Worm (Caenorhabditis elegans) whole organism, L4 larva: Measurements from ENCODE around the gene F35E8.2.

ENCODE experiments used
- F37D6.2 ChIP-seq: sonication (generic microtip); optimal IDR thresholded peaks from 2 replicates; lab custom pipeline; 2016; ENCODE audit warnings: mild to moderate bottlenecking, missing genetic modification characterization, missing compliant biosample characterization
- F49E8.2 ChIP-seq: sonication (generic microtip); optimal IDR thresholded peaks from 2 replicates; lab custom pipeline; 2016; ENCODE audit warnings: missing compliant biosample characterization, mild to moderate bottlenecking, missing genetic modification characterization, borderline replicate concordance
- R02D3.7 ChIP-seq: fragments of 150-350 bp; sonication (generic microtip); optimal IDR thresholded peaks from 3 replicates; lab custom pipeline; 2014; ENCODE audit warnings: missing biosample characterization, missing genetic modification characterization
- T20F7.1 ChIP-seq: fragments of 200-800 bp; sonication (Bioruptor generic); optimal IDR thresholded peaks from 2 replicates; lab custom pipeline; 2018; ENCODE audit warnings: mild to moderate bottlenecking, missing genetic modification characterization, missing compliant biosample characterization
- Y75B8A.6 ChIP-seq: fragments of 200-800 bp; sonication (Bioruptor generic); IDR thresholded peaks from 2 replicates; pipeline ENCODE4 v1.3.6; 2022; ENCODE audit warnings: missing genetic modification reagents, missing genetic modification characterization, missing compliant biosample characterization
- ZK337.2 ChIP-seq: fragments of 200-800 bp; sonication (Bioruptor generic); IDR thresholded peaks from 2 replicates; pipeline ENCODE4 v1.3.6; 2022; ENCODE audit warnings: missing genetic modification reagents, missing genetic modification characterization, missing compliant biosample characterization
- ama-1 ChIP-seq: fragments of 150-350 bp; optimal IDR thresholded peaks from 2 replicates; lab custom pipeline; 2014; ENCODE audit warnings: inconsistent platforms, mixed read lengths
- attf-4 ChIP-seq: sonication (generic microtip); optimal IDR thresholded peaks from 3 replicates; lab custom pipeline; 2017; ENCODE audit warnings: missing biosample characterization, missing genetic modification characterization
- ceh-44 ChIP-seq: fragments of 200-800 bp; sonication (Bioruptor generic); IDR thresholded peaks from 2 replicates; pipeline ENCODE4 v1.3.6; 2022; ENCODE audit warnings: missing genetic modification reagents, missing genetic modification characterization, missing compliant biosample characterization
- cey-2 ChIP-seq: sonication (generic microtip); optimal IDR thresholded peaks from 3 replicates; lab custom pipeline; 2017; ENCODE audit warnings: missing genetic modification characterization, mild to moderate bottlenecking, missing compliant biosample characterization, antibody characterized with exemption, borderline replicate concordance; ENCODE audit not compliant: insufficient read depth
- daf-16 ChIP-seq, 3 experiments: sonication (generic microtip); optimal IDR thresholded peaks; 2 replicates each; lab custom pipeline; 2016 to 2017; ENCODE audit warnings: missing genetic modification characterization in 3 of 3, missing genetic modification reagents in 3 of 3, mild to moderate bottlenecking in 2 of 3, missing compliant biosample characterization in 2 of 3, missing biosample characterization in 1 of 3, moderate library complexity in 1 of 3
- dmd-6 ChIP-seq: fragments of 200-800 bp; sonication (Bioruptor generic); IDR thresholded peaks from 2 replicates; pipeline ENCODE4 v1.3.6; 2022; ENCODE audit warnings: missing genetic modification reagents, missing genetic modification characterization, missing compliant biosample characterization
- dpl-1 ChIP-seq: fragments of 150-350 bp; optimal IDR thresholded peaks from 2 replicates; lab custom pipeline; 2014; ENCODE audit warnings: missing biosample characterization, missing genetic modification reagents, missing genetic modification characterization
- duxl-1 ChIP-seq: sonication (generic microtip); optimal IDR thresholded peaks from 2 replicates; lab custom pipeline; 2016; ENCODE audit warnings: mild to moderate bottlenecking, missing genetic modification characterization, moderate library complexity, missing compliant biosample characterization; ENCODE audit not compliant: poor library complexity
- dve-1 ChIP-seq: sonication (generic microtip); optimal IDR thresholded peaks from 2 replicates; lab custom pipeline; 2017; ENCODE audit warnings: antibody characterized with exemption, mild to moderate bottlenecking, missing genetic modification characterization, missing compliant biosample characterization; ENCODE audit not compliant: insufficient read depth
- egl-27 ChIP-seq: sonication (generic microtip); optimal IDR thresholded peaks from 3 replicates; lab custom pipeline; 2017; ENCODE audit warnings: missing biosample characterization, missing genetic modification reagents, missing genetic modification characterization
- fkh-10 ChIP-seq: fragments of 150-350 bp; optimal IDR thresholded peaks from 2 replicates; lab custom pipeline; 2014; ENCODE audit warnings: missing biosample characterization, missing genetic modification reagents, missing genetic modification characterization
- hif-1 ChIP-seq, 2 experiments: sonication (generic microtip); optimal IDR thresholded peaks; 2 replicates each; lab custom pipeline; 2016 to 2017; ENCODE audit warnings: missing compliant biosample characterization in 2 of 2, missing genetic modification characterization in 2 of 2, missing genetic modification reagents in 2 of 2, missing genotype in 2 of 2, mild to moderate bottlenecking in 1 of 2
- hlh-11 ChIP-seq: fragments of 200-800 bp; sonication (Bioruptor generic); optimal IDR thresholded peaks from 2 replicates; lab custom pipeline; 2018; ENCODE audit warnings: mild to moderate bottlenecking, missing genetic modification characterization, missing compliant biosample characterization
- hlh-30 ChIP-seq: sonication (generic microtip); optimal IDR thresholded peaks from 2 replicates; lab custom pipeline; 2017; ENCODE audit warnings: antibody characterized with exemption, mild to moderate bottlenecking, missing genetic modification characterization, missing compliant biosample characterization; ENCODE audit not compliant: insufficient read depth
- hmg-1.1 ChIP-seq: fragments of 200-800 bp; sonication (Bioruptor generic); IDR thresholded peaks from 2 replicates; pipeline ENCODE4 v1.3.6; 2022; ENCODE audit warnings: missing genetic modification reagents, missing genetic modification characterization, missing compliant biosample characterization
- jun-1 ChIP-seq: fragments of 150-350 bp; optimal IDR thresholded peaks from 2 replicates; lab custom pipeline; 2014; ENCODE audit warnings: missing biosample characterization, missing genetic modification reagents, missing genetic modification characterization
- lin-1 ChIP-seq: fragments of 200-800 bp; sonication (Bioruptor generic); IDR thresholded peaks from 2 replicates; pipeline ENCODE4 v1.3.6; 2022; ENCODE audit warnings: missing genetic modification reagents, missing genetic modification characterization, missing compliant biosample characterization
- lin-13 ChIP-seq: fragments of 150-350 bp; optimal IDR thresholded peaks from 2 replicates; lab custom pipeline; 2014; ENCODE audit warnings: missing biosample characterization, missing genetic modification reagents, missing genetic modification characterization
- lsy-2 ChIP-seq, 2 experiments: fragments of 150-350 bp in 1 of 2; sonication (generic microtip) in 1 of 2; optimal IDR thresholded peaks; 2 replicates each; lab custom pipeline; 2014 to 2017; ENCODE audit warnings: missing biosample characterization in 2 of 2, missing genetic modification characterization in 2 of 2
- mdl-1 ChIP-seq, 2 experiments: fragments of 150-350 bp in 1 of 2; sonication (generic microtip) in 1 of 2; optimal IDR thresholded peaks; 2 replicates each; lab custom pipeline; 2014 to 2017; ENCODE audit warnings: missing biosample characterization in 2 of 2, missing genetic modification characterization in 2 of 2
- mep-1 ChIP-seq: fragments of 150-350 bp; sonication (generic microtip); optimal IDR thresholded peaks from 3 replicates; lab custom pipeline; 2014; ENCODE audit warnings: missing biosample characterization, missing genetic modification characterization
- mes-2 ChIP-seq: sonication (generic microtip); optimal IDR thresholded peaks from 2 replicates; lab custom pipeline; 2016; ENCODE audit warnings: missing genotype, mild to moderate bottlenecking, missing genetic modification characterization, missing compliant biosample characterization; ENCODE audit not compliant: poor library complexity, severe bottlenecking
- nhr-11 ChIP-seq: fragments of 150-350 bp; optimal IDR thresholded peaks from 2 replicates; lab custom pipeline; 2014; ENCODE audit warnings: missing biosample characterization, missing genetic modification characterization
- nhr-237 ChIP-seq: sonication (generic microtip); optimal IDR thresholded peaks from 2 replicates; lab custom pipeline; 2017; ENCODE audit warnings: missing biosample characterization, missing genetic modification characterization
- nhr-28 ChIP-seq: fragments of 150-350 bp; optimal IDR thresholded peaks from 2 replicates; lab custom pipeline; 2014; ENCODE audit warnings: missing biosample characterization, missing genetic modification characterization
- nhr-48 ChIP-seq: sonication (generic microtip); optimal IDR thresholded peaks from 2 replicates; lab custom pipeline; 2016; ENCODE audit warnings: mild to moderate bottlenecking, missing genetic modification characterization, missing compliant biosample characterization
- nhr-6 ChIP-seq: fragments of 150-350 bp; optimal IDR thresholded peaks from 2 replicates; lab custom pipeline; 2014; ENCODE audit warnings: missing biosample characterization, missing genetic modification characterization
- nhr-76 ChIP-seq: fragments of 150-350 bp; optimal IDR thresholded peaks from 2 replicates; lab custom pipeline; 2014; ENCODE audit warnings: missing biosample characterization, missing genetic modification characterization
- nhr-77 ChIP-seq: fragments of 150-350 bp; optimal IDR thresholded peaks from 2 replicates; lab custom pipeline; 2014; ENCODE audit warnings: missing biosample characterization, missing genetic modification characterization
- pqm-1 ChIP-seq: sonication (generic microtip); optimal IDR thresholded peaks from 2 replicates; lab custom pipeline; 2017; ENCODE audit warnings: missing biosample characterization, missing genetic modification characterization
- rbr-2 ChIP-seq: sonication (generic microtip); optimal IDR thresholded peaks from 2 replicates; lab custom pipeline; 2016; ENCODE audit warnings: missing genotype, missing genetic modification characterization, missing compliant biosample characterization
- saeg-2 ChIP-seq: fragments of 200-800 bp; sonication (Bioruptor generic); IDR thresholded peaks from 2 replicates; pipeline ENCODE4 v1.3.6; 2022; ENCODE audit warnings: missing genetic modification reagents, missing genetic modification characterization, missing compliant biosample characterization
- skn-1 ChIP-seq: fragments of 150-350 bp; optimal IDR thresholded peaks from 2 replicates; lab custom pipeline; 2014; ENCODE audit warnings: missing biosample characterization, missing genetic modification characterization
- unc-130 ChIP-seq: sonication (generic microtip); optimal IDR thresholded peaks from 2 replicates; lab custom pipeline; 2016; ENCODE audit warnings: missing genetic modification reagents, missing genetic modification characterization, missing compliant biosample characterization
- unc-62 ChIP-seq, 3 experiments: fragments of 150-350 bp in 1 of 3; sonication (generic microtip); optimal IDR thresholded peaks in 2 of 3; peaks in 1 of 3; 1 replicate in 1 of 3; 2 replicates in 2 of 3; lab custom pipeline; 2014 to 2017; ENCODE audit warnings: missing biosample characterization in 3 of 3, missing genetic modification characterization in 3 of 3, missing genetic modification reagents in 3 of 3, missing genotype in 1 of 3
- zag-1 ChIP-seq: fragments of 150-350 bp; optimal IDR thresholded peaks from 2 replicates; lab custom pipeline; 2014; ENCODE audit warnings: missing biosample characterization, missing genetic modification characterization
- zip-2 ChIP-seq: fragments of 150-350 bp; optimal IDR thresholded peaks from 2 replicates; lab custom pipeline; 2014; ENCODE audit warnings: missing biosample characterization, missing genetic modification characterization
- ztf-7 ChIP-seq: fragments of 150-350 bp; optimal IDR thresholded peaks from 2 replicates; lab custom pipeline; 2014; ENCODE audit warnings: missing biosample characterization, missing genetic modification characterization

The F35E8.2 gene

DNA sequence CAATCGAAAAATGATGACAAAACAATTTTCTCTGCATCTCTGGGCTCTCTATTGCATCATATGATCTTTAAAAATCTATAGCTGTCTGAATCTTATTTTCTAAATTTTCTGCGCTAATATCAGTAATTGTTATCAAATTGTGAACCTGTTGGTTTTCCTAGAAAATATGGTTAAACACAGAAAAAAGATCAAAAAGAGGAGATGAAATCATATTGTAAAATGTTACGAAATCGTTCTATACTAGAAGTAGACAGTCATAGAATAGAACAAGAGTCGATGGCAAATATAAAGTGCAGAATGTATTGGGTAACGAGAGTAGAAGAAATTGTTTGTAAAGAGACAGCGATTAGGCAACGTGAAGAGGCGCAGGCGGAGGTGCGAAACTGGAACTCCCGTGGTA, 24.8 kb upstream of the F35E8.2 start:
- TF ChIP-seq ztf-7 (peak; percentile 95), zip-2 (tag; lab: Kevin White, UChicago) (peak; percentile 73), pqm-1 (peak; percentile 17), zag-1 (tag; lab: Kevin White, UChicago) (no peak), T20F7.1 (GFP tag; lab: Kevin White, UChicago) (peak; percentile 20), nhr-28 (peak; percentile 95), R02D3.7 (no peak), rbr-2 (tag; lab: Kevin White, UChicago) (peak; percentile 0), dmd-6 (GFP tag; lab: Robert Waterston, UW) (peak; percentile 87), nhr-48 (peak; percentile 80), egl-27 (tag; lab: Kevin White, UChicago) (no peak), nhr-11 (peak; percentile 26), daf-16 (GFP tag; optimal IDR thresholded peaks at IDR 0.05; lab: Kevin White, UChicago) (no peak), daf-16 (tag; optimal IDR thresholded peaks at IDR 0.05; lab: Kevin White, UChicago) (peak; percentile 61), dve-1 (tag; lab: Kevin White, UChicago) (peak; percentile 69), mep-1 (peak; percentile 50), hif-1 (tag; optimal IDR thresholded peaks at IDR 0.05; lab: Kevin White, UChicago) (peak in 1 of 2 experiments; percentile 37), ama-1 (no peak), dpl-1 (GFP tag; lab: Kevin White, UChicago) (no peak), Y75B8A.6 (0 out of 2 replicates have a peak, but pooled peaks have one; percentile 29), jun-1 (tag; lab: Kevin White, UChicago) (peak; percentile 7), mes-2 (tag; lab: Kevin White, UChicago) (peak; percentile 38), lsy-2 (tag; optimal IDR thresholded peaks at IDR 0.05; lab: Kevin White, UChicago) (peak; percentile 51 to 60), hlh-30 (tag; lab: Kevin White, UChicago) (peak; percentile 59), mdl-1 (tag; optimal IDR thresholded peaks at IDR 0.05; lab: Kevin White, UChicago) (peak in 1 of 2 experiments; percentile 47), nhr-76 (tag; lab: Kevin White, UChicago) (no peak), cey-2 (peak; percentile 82), lin-1 (0 out of 2 replicates have a peak, but pooled peaks have one; percentile 12), nhr-6 (tag; lab: Kevin White, UChicago) (peak; percentile 28), hmg-1.1 (0 out of 2 replicates have a peak, but pooled peaks have one; percentile 22), nhr-77 (tag; lab: Kevin White, UChicago) (peak; percentile 75), hlh-11 (tag; lab: Kevin White, UChicago) (peak; percentile 78), nhr-237 (tag; lab: Kevin White, UChicago) (no peak)

DNA sequence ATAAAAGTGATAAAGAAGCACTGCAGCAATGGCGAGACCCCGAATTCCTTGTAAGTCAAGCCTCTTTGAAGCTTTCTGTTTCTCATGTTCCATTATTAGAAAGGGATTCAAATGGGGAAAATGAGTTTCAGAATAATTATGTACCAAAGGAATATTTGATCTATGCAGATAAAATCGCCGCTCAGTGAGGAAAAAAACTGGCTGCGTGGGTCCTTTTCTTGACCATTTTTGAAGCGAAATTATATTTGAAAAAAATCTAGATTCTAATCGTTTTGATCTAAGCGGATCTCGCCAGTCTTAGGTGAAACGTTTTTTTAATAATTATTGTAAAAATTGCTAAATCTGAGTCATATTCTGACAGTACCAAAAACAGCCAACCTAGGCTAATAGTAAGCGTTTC, 20.8 kb upstream of the F35E8.2 start, which contains the start of gene oac-42:
Gene oac-42 (minus strand): TSS at position 101 of the 400 bp plus-strand sequence.
- peak in 1 of 2 experiments; percentile 57 for TF ChIP-seq unc-62 (GFP tag; optimal IDR thresholded peaks at IDR 0.05 in 1 of 2; lab: Kevin White, UChicago)
- TF ChIP-seq unc-62 (tag; optimal IDR thresholded peaks at IDR 0.05; lab: Kevin White, UChicago), result no peak
- no peak for TF ChIP-seq F37D6.2

DNA sequence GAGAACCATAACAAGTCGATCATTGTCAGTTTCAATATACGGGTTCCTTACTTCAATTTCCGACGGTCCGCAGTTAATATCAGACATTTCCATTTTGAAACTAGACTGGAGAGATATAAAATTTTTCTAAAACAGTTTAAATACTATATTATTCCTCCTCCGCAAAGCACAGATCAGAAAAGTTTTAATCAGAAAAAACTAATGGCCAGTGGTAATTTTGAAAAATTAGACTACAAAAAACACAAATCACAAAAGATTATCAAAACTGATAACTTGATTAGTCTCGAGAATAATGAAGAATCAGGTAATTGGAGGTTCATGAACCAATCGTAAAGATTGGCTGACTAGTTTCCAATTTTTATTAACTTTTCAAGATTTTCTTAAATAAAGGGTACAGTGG, 19.5 kb upstream of the F35E8.2 start, which contains the start of gene T06C12.9:
Gene T06C12.9 (minus strand): TSS at position 101 of the 400 bp plus-strand sequence.
- no peak for TF ChIP-seq dve-1 (tag; lab: Kevin White, UChicago)
- peak; percentile 3 for TF ChIP-seq nhr-28

DNA sequence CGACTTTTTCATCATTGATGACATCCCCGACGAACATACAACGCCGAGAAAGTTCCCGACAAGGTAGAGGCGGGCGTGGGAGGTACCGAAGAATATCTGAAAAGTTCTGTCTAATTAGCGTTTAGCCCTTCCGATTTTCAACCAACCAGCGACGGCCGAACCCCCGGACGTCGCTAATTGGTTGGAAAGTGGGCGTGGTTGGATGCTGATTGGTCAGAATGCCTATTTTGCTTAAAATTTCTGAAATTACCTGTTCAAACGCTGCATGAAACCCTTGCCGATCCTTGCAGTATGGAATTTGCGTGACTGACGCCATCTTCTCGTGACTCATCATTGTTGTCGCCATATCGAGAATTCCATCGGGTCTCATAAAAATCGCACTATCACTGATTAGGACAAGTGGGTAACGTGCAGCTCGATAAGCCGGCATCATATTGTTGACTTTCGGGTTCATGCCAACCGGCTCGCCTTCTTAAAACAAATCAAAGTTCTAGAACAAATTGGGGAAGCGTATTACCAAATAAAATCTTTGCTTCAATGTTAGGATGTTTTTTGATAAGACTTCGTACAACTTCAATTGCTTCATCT, 17.7 kb upstream of the F35E8.2 start:
- no peak for TF ChIP-seq cey-2
- no peak for TF ChIP-seq mes-2 (tag; lab: Kevin White, UChicago)
- no peak for TF ChIP-seq jun-1 (tag; lab: Kevin White, UChicago)
- no peak for TF ChIP-seq saeg-2 (GFP tag; lab: Robert Waterston, UW)
- TF ChIP-seq lin-13, result no peak
- no peak for TF ChIP-seq ceh-44 (GFP tag; lab: Robert Waterston, UW)
- no peak for TF ChIP-seq ZK337.2
- TF ChIP-seq F49E8.2 (tag; lab: Kevin White, UChicago), result no peak
- TF ChIP-seq ama-1, result no peak
- TF ChIP-seq duxl-1 (tag; lab: Kevin White, UChicago), result no peak
- peak; percentile 82 for TF ChIP-seq nhr-28
- no peak for TF ChIP-seq T20F7.1 (GFP tag; lab: Kevin White, UChicago)
- TF ChIP-seq unc-130 (GFP tag; lab: Kevin White, UChicago), result no peak
- TF ChIP-seq rbr-2 (tag; lab: Kevin White, UChicago), result no peak
- no peak for TF ChIP-seq skn-1 (tag; lab: Kevin White, UChicago)
- no peak for TF ChIP-seq nhr-6 (tag; lab: Kevin White, UChicago)
- no peak for TF ChIP-seq fkh-10
- TF ChIP-seq attf-4 (tag; lab: Kevin White, UChicago), result no peak
